Worm (Caenorhabditis elegans) whole organism, young adult: ENCODE measurements around the gene B0252.5.

Source experiments
- C06A6.2 ChIP-seq: fragments of 200-800 bp; sonication (Bioruptor generic); conservative IDR thresholded peaks from 2 replicates; pipeline ENCODE4 v1.3.6; 2022; ENCODE audit warnings: missing genetic modification characterization, missing compliant biosample characterization
- F37B4.10 ChIP-seq: fragments of 200-800 bp; sonication (Bioruptor generic); IDR thresholded peaks from 2 replicates; pipeline ENCODE4 v1.3.6; 2022; ENCODE audit warnings: missing genetic modification characterization, missing compliant biosample characterization
- F39B2.1 ChIP-seq: fragments of 200-800 bp; sonication (Bioruptor generic); IDR thresholded peaks from 2 replicates; pipeline ENCODE4 v1.3.6; 2022; ENCODE audit warnings: missing genetic modification reagents, missing genetic modification characterization, missing compliant biosample characterization
- K11D2.4 ChIP-seq: fragments of 200-800 bp; sonication (Bioruptor generic); IDR thresholded peaks from 2 replicates; pipeline ENCODE4 v1.3.6; 2022; ENCODE audit warnings: missing genetic modification reagents, missing genetic modification characterization, missing compliant biosample characterization
- Y53F4B.3 ChIP-seq: fragments of 200-800 bp; sonication (Bioruptor generic); IDR thresholded peaks from 2 replicates; pipeline ENCODE4 v1.3.6; 2022; ENCODE audit warnings: missing genetic modification reagents, missing genetic modification characterization, missing compliant biosample characterization
- Y79H2A.3 ChIP-seq: fragments of 200-800 bp; sonication (Bioruptor generic); conservative IDR thresholded peaks from 2 replicates; pipeline ENCODE4 v1.3.6; 2022; ENCODE audit warnings: missing genetic modification reagents, missing genetic modification characterization, missing compliant biosample characterization
- attf-3 ChIP-seq: fragments of 200-800 bp; sonication (Bioruptor generic); conservative IDR thresholded peaks from 2 replicates; pipeline ENCODE4 v1.3.6; 2022; ENCODE audit warnings: missing genetic modification reagents, missing genetic modification characterization, missing compliant biosample characterization
- bed-1 ChIP-seq: fragments of 200-800 bp; sonication (Bioruptor generic); IDR thresholded peaks from 2 replicates; pipeline ENCODE4 v1.3.6; 2022; ENCODE audit warnings: missing genetic modification reagents, missing genetic modification characterization, missing compliant biosample characterization
- ccch-3 ChIP-seq: fragments of 200-800 bp; sonication (Bioruptor generic); optimal IDR thresholded peaks from 2 replicates; lab custom pipeline; 2018; ENCODE audit warnings: mild to moderate bottlenecking, missing genetic modification characterization, missing compliant biosample characterization
- ceh-27 ChIP-seq: fragments of 200-800 bp; sonication (Bioruptor generic); optimal IDR thresholded peaks from 2 replicates; lab custom pipeline; 2018; ENCODE audit warnings: mild to moderate bottlenecking, missing genetic modification characterization, moderate library complexity, missing compliant biosample characterization
- ceh-91 ChIP-seq: fragments of 200-800 bp; sonication (Bioruptor generic); IDR thresholded peaks from 2 replicates; pipeline ENCODE4 v1.3.6; 2022; ENCODE audit warnings: missing genetic modification reagents, missing genetic modification characterization, missing compliant biosample characterization
- dpl-1 ChIP-seq: fragments of 150-350 bp; optimal IDR thresholded peaks from 2 replicates; lab custom pipeline; 2014; ENCODE audit warnings: missing biosample characterization, missing genetic modification reagents, missing genetic modification characterization
- efl-1 ChIP-seq: fragments of 150-350 bp; optimal IDR thresholded peaks from 2 replicates; lab custom pipeline; 2014; ENCODE audit warnings: missing biosample characterization, missing genetic modification reagents, missing genetic modification characterization
- egrh-3 ChIP-seq: fragments of 200-800 bp; sonication (Bioruptor generic); IDR thresholded peaks from 2 replicates; pipeline ENCODE4 v1.3.6; 2022; ENCODE audit warnings: missing genetic modification reagents, missing genetic modification characterization, missing compliant biosample characterization
- hmg-20 ChIP-seq: fragments of 200-800 bp; sonication (Bioruptor generic); IDR thresholded peaks from 2 replicates; pipeline ENCODE4 v1.3.6; 2022; ENCODE audit warnings: missing genetic modification reagents, missing genetic modification characterization, missing compliant biosample characterization
- hrde-1 ChIP-seq: sonication (generic microtip); optimal IDR thresholded peaks from 2 replicates; lab custom pipeline; 2016; ENCODE audit warnings: missing genetic modification characterization, mild to moderate bottlenecking, missing compliant biosample characterization, moderate library complexity, missing genotype, missing genetic modification reagents, borderline replicate concordance
- let-607 ChIP-seq, 2 experiments: fragments of 200-800 bp in 1 of 2; sonication (Bioruptor generic) in 1 of 2; sonication (generic microtip) in 1 of 2; optimal IDR thresholded peaks; 2 replicates each; lab custom pipeline; 2016 to 2018; ENCODE audit warnings: mild to moderate bottlenecking in 2 of 2, missing compliant biosample characterization in 2 of 2, missing genetic modification characterization in 2 of 2, moderate library complexity in 2 of 2, missing genotype in 1 of 2
- lir-1 ChIP-seq: fragments of 200-800 bp; sonication (Bioruptor generic); conservative IDR thresholded peaks from 2 replicates; pipeline ENCODE4 v1.3.6; 2022; ENCODE audit warnings: missing genetic modification reagents, missing genetic modification characterization, missing compliant biosample characterization
- lsl-1 ChIP-seq: fragments of 200-800 bp; sonication (Bioruptor generic); optimal IDR thresholded peaks from 2 replicates; lab custom pipeline; 2018; ENCODE audit warnings: mild to moderate bottlenecking, missing genetic modification characterization, moderate library complexity, missing compliant biosample characterization
- lsy-27 ChIP-seq: sonication (generic microtip); optimal IDR thresholded peaks from 2 replicates; lab custom pipeline; 2017; ENCODE audit warnings: missing genetic modification characterization, mild to moderate bottlenecking, missing compliant biosample characterization, antibody characterized with exemption, missing genotype, borderline replicate concordance; ENCODE audit not compliant: insufficient read depth
- madf-3 ChIP-seq: fragments of 200-800 bp; sonication (Bioruptor generic); IDR thresholded peaks from 2 replicates; pipeline ENCODE4 v1.3.6; 2022; ENCODE audit warnings: missing genetic modification reagents, missing genetic modification characterization, missing compliant biosample characterization
- madf-8 ChIP-seq: fragments of 200-800 bp; sonication (Bioruptor generic); conservative IDR thresholded peaks from 2 replicates; pipeline ENCODE4 v1.3.6; 2022; ENCODE audit warnings: missing genetic modification reagents, missing genetic modification characterization, missing compliant biosample characterization
- nhr-27 ChIP-seq: fragments of 200-800 bp; sonication (Bioruptor generic); optimal IDR thresholded peaks from 2 replicates; lab custom pipeline; 2018; ENCODE audit warnings: mild to moderate bottlenecking, missing genetic modification characterization, moderate library complexity, missing compliant biosample characterization
- nhr-80 ChIP-seq: sonication (generic microtip); optimal IDR thresholded peaks from 2 replicates; lab custom pipeline; 2016; ENCODE audit warnings: missing genetic modification characterization, missing compliant biosample characterization
- rec-8 ChIP-seq, 2 experiments: sonication (generic microtip); optimal IDR thresholded peaks; 2 replicates each; lab custom pipeline; 2016; ENCODE audit warnings: mild to moderate bottlenecking in 2 of 2, missing genetic modification characterization in 2 of 2, missing genetic modification reagents in 2 of 2, missing genotype in 2 of 2, missing biosample characterization in 1 of 2, missing compliant biosample characterization in 1 of 2, moderate library complexity in 1 of 2
- repo-1 ChIP-seq: sonication (generic microtip); optimal IDR thresholded peaks from 2 replicates; lab custom pipeline; 2017; ENCODE audit warnings: mild to moderate bottlenecking, missing genetic modification characterization, missing compliant biosample characterization
- rpc-1 ChIP-seq, 2 experiments: fragments of 150-350 bp in 1 of 2; sonication (generic microtip) in 1 of 2; optimal IDR thresholded peaks; 2 replicates each; lab custom pipeline; 2014 to 2018; ENCODE audit warnings: missing biosample characterization in 1 of 2, missing genetic modification characterization in 1 of 2, missing genetic modification reagents in 1 of 2, missing genotype in 1 of 2
- sdz-38 ChIP-seq: sonication (generic microtip); optimal IDR thresholded peaks from 2 replicates; lab custom pipeline; 2016; ENCODE audit warnings: missing genotype, missing genetic modification characterization, missing compliant biosample characterization
- snpc-1.1 ChIP-seq: sonication (generic microtip); optimal IDR thresholded peaks from 2 replicates; lab custom pipeline; 2017; ENCODE audit warnings: missing genetic modification characterization, mild to moderate bottlenecking, missing compliant biosample characterization, antibody characterized with exemption, moderate library complexity, missing genotype, missing genetic modification reagents; ENCODE audit not compliant: insufficient read depth
- snpc-4 ChIP-seq, 5 experiments: fragments of 150-350 bp in 1 of 5; sonication (generic microtip) in 4 of 5; optimal IDR thresholded peaks; 2 replicates each; lab custom pipeline; 2014 to 2018; ENCODE audit warnings: missing genetic modification characterization in 5 of 5, missing biosample characterization in 3 of 5, antibody characterized with exemption in 2 of 5, mild to moderate bottlenecking in 2 of 5, missing compliant biosample characterization in 2 of 5, missing genotype in 2 of 5, moderate library complexity in 2 of 5, missing genetic modification reagents in 1 of 5
- somi-1 ChIP-seq: fragments of 200-800 bp; sonication (Bioruptor generic); optimal IDR thresholded peaks from 2 replicates; lab custom pipeline; 2018; ENCODE audit warnings: mild to moderate bottlenecking, missing genetic modification characterization, missing compliant biosample characterization
- tbp1 ChIP-seq: fragments of 200-800 bp; sonication (Bioruptor generic); optimal IDR thresholded peaks from 2 replicates; lab custom pipeline; 2018; ENCODE audit warnings: mild to moderate bottlenecking, missing genetic modification characterization, missing compliant biosample characterization
- tbx-9 ChIP-seq: sonication (generic microtip); optimal IDR thresholded peaks from 2 replicates; lab custom pipeline; 2016; ENCODE audit warnings: borderline replicate concordance, missing genetic modification characterization, inconsistent platforms, missing compliant biosample characterization
- unc-130 ChIP-seq: sonication (generic microtip); optimal IDR thresholded peaks from 2 replicates; lab custom pipeline; 2016; ENCODE audit warnings: missing genetic modification reagents, missing genetic modification characterization, missing compliant biosample characterization
- zfh-2 ChIP-seq: fragments of 200-800 bp; sonication (Bioruptor generic); conservative IDR thresholded peaks from 2 replicates; pipeline ENCODE4 v1.3.6; 2022; ENCODE audit warnings: missing genetic modification reagents, missing genetic modification characterization, missing compliant biosample characterization
- zim-3 ChIP-seq: sonication (generic microtip); optimal IDR thresholded peaks from 2 replicates; lab custom pipeline; 2017; ENCODE audit warnings: mild to moderate bottlenecking, missing genetic modification characterization, moderate library complexity, missing compliant biosample characterization
- ztf-3 ChIP-seq: fragments of 200-800 bp; sonication (Bioruptor generic); optimal IDR thresholded peaks from 2 replicates; lab custom pipeline; 2018; ENCODE audit warnings: mild to moderate bottlenecking, missing genetic modification characterization, missing compliant biosample characterization

Gene B0252.5

ce11 chrII:6926488-6926887 is 7.8 kb upstream of the B0252.5 start (continued):
- TF ChIP-seq madf-8 (GFP tag; lab: Robert Waterston, UW) (no peak), lir-1 (GFP tag; lab: Robert Waterston, UW) (0 out of 2 replicates have a peak, but pooled peaks have one; percentile 40), K11D2.4 (no peak), Y53F4B.3 (no peak), snpc-4 (GFP tag; optimal IDR thresholded peaks at IDR 0.05; lab: Kevin White, UChicago) (no peak), snpc-4 (tag; optimal IDR thresholded peaks at IDR 0.05; lab: Kevin White, UChicago) (peak in 3 of 4 experiments; percentile 11 to 54 (median 23)), Y79H2A.3 (no peak), efl-1 (GFP tag; lab: Kevin White, UChicago) (no peak), tbp1 (GFP tag; lab: Kevin White, UChicago) (no peak), dpl-1 (no peak), snpc-1.1 (no peak), ceh-91 (GFP tag; lab: Robert Waterston, UW) (no peak), rec-8 (tag; optimal IDR thresholded peaks at IDR 0.05; lab: Kevin White, UChicago) (no peak), zim-3 (tag; lab: Kevin White, UChicago) (no peak), repo-1 (no peak), attf-3 (no peak; the same call in 1 of the 2 replicates), ztf-3 (no peak), F37B4.10 (GFP tag; lab: Robert Waterston, UW) (no peak), C06A6.2 (GFP tag; lab: Robert Waterston, UW) (no peak), madf-3 (GFP tag; lab: Robert Waterston, UW) (no peak), nhr-27 (no peak), F39B2.1 (GFP tag; lab: Robert Waterston, UW) (no peak), hrde-1 (tag; lab: Kevin White, UChicago) (no peak), bed-1 (GFP tag; lab: Robert Waterston, UW) (no peak), let-607 (tag; optimal IDR thresholded peaks at IDR 0.05; lab: Kevin White, UChicago) (peak in 1 of 2 experiments; percentile 32), egrh-3 (GFP tag; lab: Robert Waterston, UW) (peak; percentile 76), rpc-1 (optimal IDR thresholded peaks at IDR 0.05; lab: Kevin White, UChicago) (no peak), rpc-1 (tag; optimal IDR thresholded peaks at IDR 0.05; lab: Kevin White, UChicago) (no peak), zfh-2 (GFP tag; lab: Robert Waterston, UW) (no peak; the same call in 1 of the 2 replicates), sdz-38 (tag; lab: Kevin White, UChicago) (no peak), hmg-20 (no peak), unc-130 (GFP tag; lab: Kevin White, UChicago) (no peak), lsy-27 (no peak), lsl-1 (GFP tag; lab: Kevin White, UChicago) (no peak), ceh-27 (GFP tag; lab: Kevin White, UChicago) (peak; percentile 45), nhr-80 (peak; percentile 95), ccch-3 (GFP tag; lab: Kevin White, UChicago) (no peak)

DNA sequence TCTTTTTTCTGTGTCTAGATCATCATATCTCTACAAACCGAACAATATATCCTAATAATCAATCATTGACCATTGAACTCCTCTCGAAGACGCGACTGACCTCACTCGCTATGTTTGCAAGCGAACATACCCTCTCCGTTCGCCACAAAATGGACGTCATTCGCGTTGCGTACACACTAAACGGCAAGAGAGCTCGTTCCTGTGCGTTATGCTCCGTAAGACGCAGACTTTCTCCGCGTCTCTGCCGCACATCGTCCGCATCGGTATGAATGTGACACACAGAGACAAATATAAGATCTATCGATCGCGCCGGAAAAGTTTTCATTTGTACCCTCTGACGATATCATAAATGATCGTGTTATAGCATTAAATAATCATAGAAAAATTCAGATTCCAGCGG is 7.4 kb upstream of the B0252.5 start:
- TF ChIP-seq madf-3 (GFP tag; lab: Robert Waterston, UW): 0 out of 2 replicates have a peak, but pooled peaks have one; percentile 44
- no peak for TF ChIP-seq tbx-9 (tag; lab: Kevin White, UChicago)
- no peak for TF ChIP-seq somi-1 (GFP tag; lab: Kevin White, UChicago)
